Fruit fly (Drosophila melanogaster): Measurements from ENCODE around the gene Setd3.

Setd3 gene

dm6 chrX:6998492-6998852 lies 29.9 kb upstream of the Setd3 start, which contains the start of gene Inx2 (continued):
- TF ChIP-seq Dad (GFP tag; optimal IDR thresholded peaks at IDR 0.05) (no peak), crp (GFP tag; optimal IDR thresholded peaks at IDR 0.05) (no peak), amos (GFP tag; IDR thresholded peaks at IDR 0.05; ENCODE audit: partially characterized antibody) (no peak; the same call in 1 of the 2 replicates), Hr3 (GFP tag; optimal IDR thresholded peaks at IDR 0.05) (no peak), CG17612 (GFP tag; IDR thresholded peaks at IDR 0.05) (no peak), CG42726 (GFP tag; IDR thresholded peaks at IDR 0.05; ENCODE audit: partially characterized antibody) (peak; percentile 71; the same call in 1 of the 2 replicates), CG7372 (GFP tag; IDR thresholded peaks at IDR 0.05) (no peak), grn (GFP tag; optimal IDR thresholded peaks at IDR 0.05) (peak; percentile 8), CG3838 (GFP tag; optimal IDR thresholded peaks at IDR 0.05) (no peak), Pdp1 (GFP tag; optimal IDR thresholded peaks at IDR 0.05) (peak in 1 of 2 experiments; percentile 37), CG34224 (GFP tag; IDR thresholded peaks at IDR 0.05; ENCODE audit: partially characterized antibody) (no peak), insv (GFP tag; optimal IDR thresholded peaks at IDR 0.05) (no peak), CG11560 (tag; IDR thresholded peaks at IDR 0.05) (no peak), tx (GFP tag; optimal IDR thresholded peaks at IDR 0.05) (no peak), dan (GFP tag; IDR thresholded peaks at IDR 0.05) (no peak), CG5953 (GFP tag; IDR thresholded peaks at IDR 0.05) (no peak; the same call in 1 of the 2 replicates), tio (GFP tag; optimal IDR thresholded peaks at IDR 0.05) (no peak), CG6272 (GFP tag; IDR thresholded peaks at IDR 0.05) (no peak), CG2889 (GFP tag; IDR thresholded peaks at IDR 0.05) (no peak), Oaz (GFP tag; IDR thresholded peaks at IDR 0.05) (no peak), sob (GFP tag; IDR thresholded peaks at IDR 0.05) (peak; percentile 63; the same call in 1 of the 2 replicates), CG7987 (GFP tag; optimal IDR thresholded peaks at IDR 0.05) (peak; percentile 62), CG3163 (GFP tag; optimal IDR thresholded peaks at IDR 0.05) (peak; percentile 70), cas (GFP tag; IDR thresholded peaks at IDR 0.05) (no peak), CkIIα-i1 (GFP tag; IDR thresholded peaks at IDR 0.05) (no peak), fru (optimal IDR thresholded peaks at IDR 0.05) (no peak), CG3407 (GFP tag; optimal IDR thresholded peaks at IDR 0.05) (no peak), CG7839 (tag; optimal IDR thresholded peaks at IDR 0.05) (peak; percentile 10), klu (GFP tag; IDR thresholded peaks at IDR 0.05) (no peak), CG18262 (tag; optimal IDR thresholded peaks at IDR 0.05) (no peak), CG12391 (tag; optimal IDR thresholded peaks at IDR 0.05) (no peak), D19A (tag; optimal IDR thresholded peaks at IDR 0.05) (no peak), sna (GFP tag; IDR thresholded peaks at IDR 0.05; ENCODE audit: partially characterized antibody) (0 out of 2 replicates have a peak, but pooled peaks have one; percentile 58), vnd (GFP tag; IDR thresholded peaks at IDR 0.05; ENCODE audit: partially characterized antibody) (peak; percentile 41; the same call in 1 of the 3 replicates), CG2712 (tag; optimal IDR thresholded peaks at IDR 0.05) (no peak), BtbVII (GFP tag; optimal IDR thresholded peaks at IDR 0.05) (peak; percentile 29), Hmr (GFP tag; optimal IDR thresholded peaks at IDR 0.05) (peak; percentile 30), Rfx (GFP tag; IDR thresholded peaks at IDR 0.05) (peak; percentile 43; the same call in 1 of the 2 replicates), Ets97D (GFP tag; optimal IDR thresholded peaks at IDR 0.05) (no peak), Nf-YB (GFP tag; optimal IDR thresholded peaks at IDR 0.05) (peak; percentile 11), bsh (GFP tag; optimal IDR thresholded peaks at IDR 0.05) (peak in 1 of 2 experiments; percentile 21), gem (tag; optimal IDR thresholded peaks at IDR 0.05) (no peak), dmrt11E (tag; optimal IDR thresholded peaks at IDR 0.05) (no peak), CG13287 (GFP tag; IDR thresholded peaks at IDR 0.05; ENCODE audit: partially characterized antibody) (peak; percentile 61; the same call in 1 of the 2 replicates), CG3726 (GFP tag; IDR thresholded peaks at IDR 0.05) (no peak), croc (GFP tag; conservative IDR thresholded peaks at IDR 0.05) (no peak), lmd (GFP tag; IDR thresholded peaks at IDR 0.05) (no peak), CG8388 (GFP tag; optimal IDR thresholded peaks at IDR 0.05) (no peak), Sry-β (GFP tag; optimal IDR thresholded peaks at IDR 0.05) (no peak), CG31388 (GFP tag; optimal IDR thresholded peaks at IDR 0.05) (no peak), Fer2 (tag; optimal IDR thresholded peaks at IDR 0.05) (no peak)
